Fruit fly (Drosophila melanogaster) whole organism, embryonic: ENCODE results near the gene spirit.

Experiments used
- Bgb ChIP-seq: fragments of 200-800 bp; sonication (Bioruptor generic); IDR thresholded peaks from 2 replicates; pipeline ENCODE4 v1.3.6; 2022; ENCODE audit warnings: missing biosample characterization, missing genetic modification characterization; ENCODE audit not compliant: partially characterized antibody
- CG10267 ChIP-seq: fragments of 200-800 bp; sonication (Bioruptor generic); optimal IDR thresholded peaks from 2 replicates; lab custom pipeline; 2018; ENCODE audit warnings: missing biosample characterization, mild to moderate bottlenecking, missing genetic modification characterization, moderate library complexity
- CG11723 ChIP-seq: fragments of 200-800 bp; sonication (Bioruptor generic); optimal IDR thresholded peaks from 2 replicates; lab custom pipeline; 2017; ENCODE audit warnings: missing biosample characterization, mild to moderate bottlenecking, missing genetic modification characterization
- CG12219 ChIP-seq: fragments of 200-800 bp; sonication (Bioruptor generic); optimal IDR thresholded peaks from 3 replicates; lab custom pipeline; 2018; ENCODE audit warnings: missing biosample characterization, mild to moderate bottlenecking, missing genetic modification characterization
- CG13424 ChIP-seq: fragments of 200-800 bp; sonication (Bioruptor generic); optimal IDR thresholded peaks from 2 replicates; lab custom pipeline; 2019; ENCODE audit warnings: missing biosample characterization, mild to moderate bottlenecking, missing genetic modification characterization, moderate library complexity
- CG13624 ChIP-seq: fragments of 200-800 bp; sonication (Bioruptor generic); optimal IDR thresholded peaks from 2 replicates; lab custom pipeline; 2016; ENCODE audit warnings: missing biosample characterization, missing genetic modification characterization
- CG15073 ChIP-seq: fragments of 200-800 bp; sonication (Bioruptor generic); optimal IDR thresholded peaks from 2 replicates; lab custom pipeline; 2016; ENCODE audit warnings: missing biosample characterization, missing genetic modification characterization
- CG15514 ChIP-seq: fragments of 200-800 bp; sonication (Bioruptor generic); optimal IDR thresholded peaks from 3 replicates; lab custom pipeline; 2017; ENCODE audit warnings: missing biosample characterization, missing genetic modification characterization, mild to moderate bottlenecking, moderate library complexity, missing genetic modification reagents
- CG1647 ChIP-seq: fragments of 200-800 bp; sonication (Bioruptor generic); optimal IDR thresholded peaks from 3 replicates; lab custom pipeline; 2016; ENCODE audit warnings: missing biosample characterization, missing genetic modification characterization
- CG17186 ChIP-seq: fragments of 200-800 bp; sonication (Bioruptor generic); optimal IDR thresholded peaks from 3 replicates; lab custom pipeline; 2017; ENCODE audit warnings: missing biosample characterization, missing genetic modification reagents, missing genetic modification characterization
- CG18011 ChIP-seq: fragments of 200-800 bp; sonication (Bioruptor generic); optimal IDR thresholded peaks from 2 replicates; lab custom pipeline; 2017; ENCODE audit warnings: missing biosample characterization, missing genetic modification characterization, mild to moderate bottlenecking, moderate library complexity, missing genotype
- CG18764 ChIP-seq: fragments of 200-800 bp; sonication (Bioruptor generic); optimal IDR thresholded peaks from 3 replicates; lab custom pipeline; 2016; ENCODE audit warnings: missing biosample characterization, missing genetic modification characterization
- CG2199 ChIP-seq: fragments of 200-800 bp; sonication (Bioruptor generic); IDR thresholded peaks from 3 replicates; pipeline ENCODE4 v1.3.6; 2022; ENCODE audit warnings: missing biosample characterization, missing genetic modification characterization
- CG6175 ChIP-seq: fragments of 200-800 bp; sonication (Bioruptor generic); IDR thresholded peaks from 3 replicates; pipeline ENCODE4 v1.3.6; 2022; ENCODE audit warnings: missing biosample characterization, missing genetic modification characterization
- CG7839 ChIP-seq: fragments of 200-800 bp; sonication (Bioruptor generic); optimal IDR thresholded peaks from 3 replicates; lab custom pipeline; 2018; ENCODE audit warnings: missing biosample characterization, mild to moderate bottlenecking, missing genetic modification characterization, moderate library complexity
- CG7928 ChIP-seq: fragments of 200-800 bp; sonication (Bioruptor generic); optimal IDR thresholded peaks from 2 replicates; lab custom pipeline; 2017; ENCODE audit warnings: missing biosample characterization, mild to moderate bottlenecking, missing genetic modification characterization
- CG8924 ChIP-seq: fragments of 200-800 bp; optimal IDR thresholded peaks from 3 replicates; lab custom pipeline; 2019; ENCODE audit warnings: missing biosample characterization, mild to moderate bottlenecking, missing genetic modification characterization, moderate library complexity
- CG9727 ChIP-seq: fragments of 200-800 bp; sonication (Bioruptor generic); optimal IDR thresholded peaks from 3 replicates; lab custom pipeline; 2017; ENCODE audit warnings: missing biosample characterization, mild to moderate bottlenecking, missing genetic modification characterization
- Chrac-16 ChIP-seq: fragments of 200-800 bp; sonication (Bioruptor generic); optimal IDR thresholded peaks from 3 replicates; lab custom pipeline; 2016; ENCODE audit warnings: missing biosample characterization, missing genetic modification characterization
- D ChIP-seq, 2 experiments: fragments of 200-800 bp in 1 of 2; fragments of >200 bp in 1 of 2; sonication (Bioruptor generic) in 1 of 2; optimal IDR thresholded peaks; 2 replicates in 1 of 2; 3 replicates in 1 of 2; lab custom pipeline; 2017; ENCODE audit warnings: mild to moderate bottlenecking in 1 of 2, missing biosample characterization in 1 of 2, missing genetic modification characterization in 1 of 2, missing genetic modification reagents in 1 of 2
- Dek ChIP-seq: fragments of 200-800 bp; sonication (Bioruptor generic); optimal IDR thresholded peaks from 3 replicates; lab custom pipeline; 2019; ENCODE audit warnings: missing biosample characterization, mild to moderate bottlenecking, missing genetic modification characterization, moderate library complexity
- Eip74EF ChIP-seq, 2 experiments: fragments of 200-800 bp in 1 of 2; fragments of >200 bp in 1 of 2; sonication (Bioruptor generic) in 1 of 2; optimal IDR thresholded peaks; 2 replicates each; lab custom pipeline; 2017 to 2019; ENCODE audit warnings: missing biosample characterization in 2 of 2, missing genetic modification characterization in 2 of 2, mild to moderate bottlenecking in 1 of 2, moderate library complexity in 1 of 2
- H15 ChIP-seq: fragments of 200-800 bp; sonication (Bioruptor generic); IDR thresholded peaks from 3 replicates; pipeline ENCODE4 v1.3.6; 2022; ENCODE audit warnings: missing biosample characterization, missing genetic modification characterization
- HLH54F ChIP-seq: fragments of 200-800 bp; sonication (Bioruptor generic); optimal IDR thresholded peaks from 3 replicates; lab custom pipeline; 2016; ENCODE audit warnings: missing biosample characterization, missing genetic modification characterization
- Jarid2 ChIP-seq: fragments of 200-800 bp; sonication (Bioruptor generic); optimal IDR thresholded peaks from 3 replicates; lab custom pipeline; 2017; ENCODE audit warnings: mild to moderate bottlenecking, missing biosample characterization, missing genetic modification reagents, missing genetic modification characterization
- NC2α ChIP-seq: fragments of 200-800 bp; sonication (Bioruptor generic); optimal IDR thresholded peaks from 2 replicates; lab custom pipeline; 2016; ENCODE audit warnings: missing biosample characterization, missing genetic modification characterization
- Side ChIP-seq: fragments of 200-800 bp; sonication (Bioruptor generic); optimal IDR thresholded peaks from 2 replicates; lab custom pipeline; 2016; ENCODE audit warnings: missing biosample characterization, missing genetic modification characterization
- Sry-β ChIP-seq: fragments of 200-800 bp; sonication (Bioruptor generic); optimal IDR thresholded peaks from 2 replicates; lab custom pipeline; 2018; ENCODE audit warnings: missing biosample characterization, mild to moderate bottlenecking, missing genetic modification characterization, moderate library complexity
- YL-1 ChIP-seq: fragments of 200-800 bp; sonication (Bioruptor generic); optimal IDR thresholded peaks from 3 replicates; lab custom pipeline; 2017; ENCODE audit warnings: missing biosample characterization, mild to moderate bottlenecking, missing genetic modification characterization
- ap ChIP-seq: fragments of 200-800 bp; sonication (Bioruptor generic); IDR thresholded peaks from 2 replicates; pipeline ENCODE4 v1.3.6; 2022; ENCODE audit warnings: missing biosample characterization, missing genetic modification characterization
- bab2 ChIP-seq: fragments of 200-800 bp; sonication (Bioruptor generic); optimal IDR thresholded peaks from 2 replicates; lab custom pipeline; 2016; ENCODE audit warnings: missing biosample characterization, missing genetic modification characterization
- bigmax ChIP-seq: fragments of 200-800 bp; sonication (Bioruptor generic); optimal IDR thresholded peaks from 2 replicates; lab custom pipeline; 2018; ENCODE audit warnings: missing biosample characterization, mild to moderate bottlenecking, missing genetic modification characterization
- cas ChIP-seq: fragments of 200-800 bp; sonication (Bioruptor generic); IDR thresholded peaks from 2 replicates; pipeline ENCODE4 v1.3.6; 2022; ENCODE audit warnings: missing biosample characterization, missing genetic modification characterization
- ci ChIP-seq: fragments of 200-800 bp; sonication (Bioruptor generic); IDR thresholded peaks from 3 replicates; pipeline ENCODE4 v1.3.6; 2022; ENCODE audit warnings: missing biosample characterization, missing genetic modification characterization
- dati ChIP-seq: fragments of 200-800 bp; sonication (Bioruptor generic); IDR thresholded peaks from 2 replicates; pipeline ENCODE4 v1.3.6; 2022; ENCODE audit warnings: missing biosample characterization, missing genetic modification characterization
- hkb ChIP-seq, 2 experiments: fragments of 200-800 bp in 1 of 2; fragments of >200 bp in 1 of 2; sonication (Bioruptor generic) in 1 of 2; IDR thresholded peaks in 1 of 2; optimal IDR thresholded peaks in 1 of 2; 2 replicates each; pipeline versions ENCODE4 v1.3.6 to Lab custom; 2017 to 2022; ENCODE audit warnings: missing biosample characterization in 1 of 2, missing genetic modification characterization in 1 of 2
- inv ChIP-seq: fragments of 200-800 bp; sonication (Bioruptor generic); IDR thresholded peaks from 2 replicates; pipeline ENCODE4 v1.3.6; 2022; ENCODE audit warnings: missing biosample characterization, missing genetic modification characterization; ENCODE audit not compliant: partially characterized antibody
- ken ChIP-seq: fragments of 200-800 bp; sonication (Bioruptor generic); IDR thresholded peaks from 3 replicates; pipeline ENCODE4 v1.3.6; 2022; ENCODE audit warnings: missing biosample characterization, missing genetic modification characterization
- lmd ChIP-seq: fragments of 200-800 bp; sonication (Bioruptor generic); IDR thresholded peaks from 2 replicates; pipeline ENCODE4 v1.3.6; 2022; ENCODE audit warnings: missing biosample characterization, missing genetic modification characterization
- org-1 ChIP-seq: fragments of 200-800 bp; sonication (Bioruptor generic); optimal IDR thresholded peaks from 2 replicates; lab custom pipeline; 2017; ENCODE audit warnings: missing biosample characterization, missing genetic modification characterization
- repo ChIP-seq: fragments of 200-800 bp; sonication (Bioruptor generic); optimal IDR thresholded peaks from 2 replicates; lab custom pipeline; 2016; ENCODE audit warnings: missing biosample characterization, missing genetic modification characterization
- run ChIP-seq: fragments of 200-800 bp; sonication (Bioruptor generic); optimal IDR thresholded peaks from 3 replicates; lab custom pipeline; 2018; ENCODE audit warnings: missing biosample characterization, mild to moderate bottlenecking, missing genetic modification characterization
- sna ChIP-seq: fragments of 200-800 bp; sonication (Bioruptor generic); IDR thresholded peaks from 2 replicates; pipeline ENCODE4 v1.3.6; 2022; ENCODE audit warnings: missing biosample characterization, missing genetic modification characterization; ENCODE audit not compliant: partially characterized antibody
- so ChIP-seq: fragments of 200-800 bp; sonication (Bioruptor generic); IDR thresholded peaks from 3 replicates; pipeline ENCODE4 v1.3.6; 2022; ENCODE audit warnings: missing biosample characterization, missing genetic modification characterization
- sob ChIP-seq: fragments of 200-800 bp; sonication (Bioruptor generic); IDR thresholded peaks from 2 replicates; pipeline ENCODE4 v1.3.6; 2022; ENCODE audit warnings: missing biosample characterization, missing genetic modification characterization
- toy ChIP-seq: fragments of 200-800 bp; sonication (Bioruptor generic); IDR thresholded peaks from 2 replicates; pipeline ENCODE4 v1.3.6; 2022; ENCODE audit warnings: missing biosample characterization, missing genetic modification characterization
- usp ChIP-seq: fragments of >200 bp; optimal IDR thresholded peaks from 2 replicates; lab custom pipeline; 2017; ENCODE audit warnings: missing biosample characterization, missing genetic modification characterization
- vnd ChIP-seq: fragments of 200-800 bp; sonication (Bioruptor generic); IDR thresholded peaks from 3 replicates; pipeline ENCODE4 v1.3.6; 2022; ENCODE audit warnings: missing biosample characterization, missing genetic modification characterization; ENCODE audit not compliant: partially characterized antibody

The spirit gene

DNA sequence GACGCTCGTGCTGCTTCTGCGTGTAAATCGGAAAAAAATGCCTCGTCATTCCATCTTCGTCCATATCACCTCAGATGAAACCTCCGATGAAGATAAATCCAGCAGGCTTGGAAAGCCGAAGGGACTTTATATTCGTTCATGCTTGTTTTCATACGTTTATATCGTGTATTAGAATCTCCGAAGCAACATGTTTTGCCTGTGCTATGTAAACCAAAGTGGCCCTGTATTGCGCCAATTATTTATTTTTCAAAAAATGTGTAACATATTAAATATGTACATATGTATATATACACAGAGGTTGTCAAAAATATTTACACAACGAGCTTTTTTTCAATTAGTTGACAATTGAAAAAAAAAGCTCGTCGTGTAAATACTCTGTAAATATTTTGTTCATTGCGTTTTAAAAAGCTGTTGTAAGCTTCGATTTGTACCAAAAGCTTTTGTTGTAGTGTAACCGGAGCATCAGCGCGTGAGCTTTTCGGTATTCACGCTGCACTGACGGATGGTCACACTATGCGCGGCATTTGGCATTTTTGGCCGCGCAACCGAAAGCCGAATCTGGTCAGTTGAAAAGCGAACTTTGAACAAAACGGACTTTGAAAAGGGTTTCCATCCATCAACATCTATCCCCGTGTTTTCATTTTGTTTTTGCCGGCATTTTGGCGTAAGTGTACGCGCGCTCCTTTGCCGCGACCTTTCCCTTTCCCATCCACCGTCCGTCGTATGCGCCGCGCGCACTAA lies 521 bp upstream of the spirit start, which contains the start of gene CG12065 (continued):
- TF ChIP-seq CG6175 (GFP tag; lab: Robert Waterston, UW): no peak
- TF ChIP-seq CG1647: no peak
- TF ChIP-seq run (tag; lab: Kevin White, UChicago): peak; percentile 51
- TF ChIP-seq ci (GFP tag; lab: Robert Waterston, UW): 0 out of 3 replicates have a peak, but pooled peaks have one; percentile 60
- peak; percentile 40 for TF ChIP-seq Dek
- TF ChIP-seq D (optimal IDR thresholded peaks at IDR 0.05; lab: Kevin White, UChicago): no peak
- peak; percentile 11 for TF ChIP-seq D (GFP tag; optimal IDR thresholded peaks at IDR 0.05; lab: Kevin White, UChicago)
- TF ChIP-seq CG8924 (tag; lab: Kevin White, UChicago): no peak
- TF ChIP-seq ap (GFP tag; lab: Robert Waterston, UW): no peak
- TF ChIP-seq CG2199: no peak
- no peak for TF ChIP-seq cas (GFP tag; lab: Robert Waterston, UW)
- TF ChIP-seq usp (GFP tag; lab: Kevin White, UChicago): no peak
- no peak for TF ChIP-seq CG17186 (GFP tag; lab: Kevin White, UChicago)
- TF ChIP-seq CG9727 (GFP tag; lab: Kevin White, UChicago): no peak
- TF ChIP-seq CG7839 (tag; lab: Kevin White, UChicago): peak; percentile 31
- no peak for TF ChIP-seq toy (GFP tag; lab: Robert Waterston, UW)
- no peak for TF ChIP-seq CG18011
- no peak for TF ChIP-seq Chrac-16 (GFP tag; lab: Kevin White, UChicago)
- TF ChIP-seq HLH54F (GFP tag; lab: Kevin White, UChicago): no peak
- peak; percentile 13 for TF ChIP-seq bab2 (GFP tag; lab: Kevin White, UChicago)
- TF ChIP-seq bigmax (GFP tag; lab: Kevin White, UChicago): no peak
- TF ChIP-seq Jarid2 (GFP tag; lab: Kevin White, UChicago): peak; percentile 74
- TF ChIP-seq Bgb (GFP tag; lab: Robert Waterston, UW): peak; percentile 65
- TF ChIP-seq CG18764 (GFP tag; lab: Kevin White, UChicago): no peak
- TF ChIP-seq Side (GFP tag; lab: Kevin White, UChicago): no peak
- no peak for TF ChIP-seq CG11723
- TF ChIP-seq NC2α (GFP tag; lab: Kevin White, UChicago): no peak
- no peak for TF ChIP-seq H15 (GFP tag; lab: Robert Waterston, UW)
- no peak for TF ChIP-seq repo (GFP tag; lab: Kevin White, UChicago)
- TF ChIP-seq sob: no peak; the same call in 1 of the 2 replicates
- peak; percentile 10; the same call in 1 of the 2 replicates for TF ChIP-seq inv (GFP tag; lab: Robert Waterston, UW)
- TF ChIP-seq dati (GFP tag; lab: Robert Waterston, UW): no peak
- peak; percentile 38 for TF ChIP-seq CG10267 (tag; lab: Kevin White, UChicago)
- TF ChIP-seq sna (GFP tag; lab: Robert Waterston, UW): no peak
- TF ChIP-seq lmd (GFP tag; lab: Robert Waterston, UW): no peak
- TF ChIP-seq CG15514: peak; percentile 59
- TF ChIP-seq Eip74EF (GFP tag; optimal IDR thresholded peaks at IDR 0.05; lab: Kevin White, UChicago): peak in 1 of 2 experiments; percentile 34
- TF ChIP-seq CG15073 (GFP tag; lab: Kevin White, UChicago): no peak
- no peak for TF ChIP-seq hkb (optimal IDR thresholded peaks at IDR 0.05; lab: Kevin White, UChicago)
- TF ChIP-seq hkb (GFP tag; IDR thresholded peaks at IDR 0.05; lab: Robert Waterston, UW): peak; percentile 36; the same call in 1 of the 2 replicates
- no peak for TF ChIP-seq org-1 (GFP tag; lab: Kevin White, UChicago)
- peak; percentile 29; the same call in 1 of the 3 replicates for TF ChIP-seq so
- TF ChIP-seq CG13424 (tag; lab: Kevin White, UChicago): peak; percentile 65
- TF ChIP-seq YL-1 (GFP tag; lab: Kevin White, UChicago): peak; percentile 27
- no peak for TF ChIP-seq ken (GFP tag; lab: Robert Waterston, UW)
- TF ChIP-seq Sry-β (GFP tag; lab: Kevin White, UChicago): no peak
- no peak for TF ChIP-seq CG12219 (GFP tag; lab: Kevin White, UChicago)
- TF ChIP-seq vnd (GFP tag; lab: Robert Waterston, UW): no peak
- no peak for TF ChIP-seq CG13624 (GFP tag; lab: Kevin White, UChicago)
- TF ChIP-seq CG7928: no peak
